Worm (Caenorhabditis elegans): ENCODE data around the gene srsx-19.

Gene srsx-19

ce11 chrV:13908120-13908915 lies 20.9 kb downstream of the srsx-19 start (continued):
- no peak for TF ChIP-seq hlh-26 (GFP tag; conservative IDR thresholded peaks at IDR 0.05)
- TF ChIP-seq pha-4 (tag; optimal IDR thresholded peaks at IDR 0.05) = no peak
- TF ChIP-seq unc-130 (GFP tag; optimal IDR thresholded peaks at IDR 0.05) = no peak
- TF ChIP-seq Y56A3A.18 (GFP tag; IDR thresholded peaks at IDR 0.05) = peak; percentile 7; the same call in 1 of the 2 replicates
- TF ChIP-seq K11D2.4 (GFP tag; IDR thresholded peaks at IDR 0.05) = peak; percentile 45
- TF ChIP-seq nhr-90 (tag; optimal IDR thresholded peaks at IDR 0.05) = no peak
- TF ChIP-seq ceh-58 (GFP tag; IDR thresholded peaks at IDR 0.05) = no peak
- peak; percentile 64 for TF ChIP-seq nfyb-1 (GFP tag; IDR thresholded peaks at IDR 0.05)
- no peak for TF ChIP-seq cebp-1 (GFP tag; IDR thresholded peaks at IDR 0.05)
- TF ChIP-seq cebp-1 (tag; optimal IDR thresholded peaks at IDR 0.05) = peak; percentile 29
- no peak for TF ChIP-seq T26A5.8 (tag; optimal IDR thresholded peaks at IDR 0.05)
- TF ChIP-seq F37B4.10 (GFP tag; IDR thresholded peaks at IDR 0.05) = no peak
- TF ChIP-seq F57A8.1 (GFP tag; optimal IDR thresholded peaks at IDR 0.05) = no peak
- TF ChIP-seq fkh-3 (tag; optimal IDR thresholded peaks at IDR 0.05) = no peak

- TF ChIP-seq B0336.3 (GFP tag; IDR thresholded peaks at IDR 0.05) (0 out of 2 replicates have a peak, but pooled peaks have one; percentile 0), attf-5 (GFP tag; optimal IDR thresholded peaks at IDR 0.05) (no peak), ama-1 (optimal IDR thresholded peaks at IDR 0.05) (peak; percentile 90), ama-1 (GFP tag; optimal IDR thresholded peaks at IDR 0.05) (no peak), snpc-1.1 (tag; optimal IDR thresholded peaks at IDR 0.05; ENCODE audit: insufficient read depth) (no peak), chd-7 (tag; optimal IDR thresholded peaks at IDR 0.05) (no peak), rpc-1 (optimal IDR thresholded peaks at IDR 0.05) (no peak), rpc-1 (tag; optimal IDR thresholded peaks at IDR 0.05) (no peak), dox-1 (GFP tag; IDR thresholded peaks at IDR 0.05) (no peak), aptf-2 (GFP tag; conservative IDR thresholded peaks at IDR 0.05) (0 out of 2 replicates have a peak, but pooled peaks have one; percentile 4), tlf-1 (GFP tag; optimal IDR thresholded peaks at IDR 0.05) (no peak), pbrm-1 (GFP tag; IDR thresholded peaks at IDR 0.05) (0 out of 2 replicates have a peak, but pooled peaks have one; percentile 5), lin-40 (tag; optimal IDR thresholded peaks at IDR 0.05) (no peak), nfya-2 (GFP tag; IDR thresholded peaks at IDR 0.05) (no peak), Y67H2A.10 (GFP tag; conservative IDR thresholded peaks at IDR 0.05) (no peak), ztf-25 (GFP tag; IDR thresholded peaks at IDR 0.05) (no peak), ztf-18 (tag; optimal IDR thresholded peaks at IDR 0.05) (no peak), mcd-1 (GFP tag; IDR thresholded peaks at IDR 0.05) (no peak), unc-130 (GFP tag; optimal IDR thresholded peaks at IDR 0.05) (no peak), hrde-1 (tag; optimal IDR thresholded peaks at IDR 0.05; ENCODE audit: borderline replicate concordance) (no peak)
Measured at ce11 chrV:13908916-13909176, 21.4 kb downstream of the srsx-19 start, which contains the start of gene C06B3.6. TSS of gene C06B3.6 (minus strand) at chrV:13908967.

DNA sequence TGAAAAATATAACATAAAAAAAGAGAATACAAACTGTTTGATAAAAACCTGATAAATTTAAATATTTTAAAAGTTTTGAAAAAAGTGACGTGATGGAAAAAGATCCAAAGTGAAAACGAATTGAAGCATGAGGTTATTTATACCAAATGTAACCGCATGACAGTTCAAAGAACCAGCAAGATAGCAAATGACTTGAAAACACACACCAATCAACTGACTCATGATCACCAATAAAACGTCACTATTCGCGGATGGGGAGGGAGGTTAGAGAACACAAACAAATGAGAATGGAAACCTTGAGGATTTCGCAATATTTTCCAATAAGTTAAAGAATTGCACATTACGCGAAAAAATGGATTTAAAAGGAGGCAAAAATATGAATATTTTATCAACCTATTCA lies 21.9 kb downstream of the srsx-19 start, which contains the start of gene C06B3.7:
TSS of gene C06B3.7 (plus strand) at position 287 of the 400 bp plus-strand sequence.
- no peak for TF ChIP-seq hlh-12 (tag; optimal IDR thresholded peaks at IDR 0.05)
- peak; percentile 98 for TF ChIP-seq cebp-1 (GFP tag; IDR thresholded peaks at IDR 0.05)
- TF ChIP-seq cebp-1 (tag; optimal IDR thresholded peaks at IDR 0.05) = peak; percentile 99
- no peak for TF ChIP-seq bed-2 (GFP tag; IDR thresholded peaks at IDR 0.05)
- TF ChIP-seq Y95B8A.8 (GFP tag; IDR thresholded peaks at IDR 0.05) = no peak
- no peak for TF ChIP-seq tbx-9 (tag; optimal IDR thresholded peaks at IDR 0.05; ENCODE audit: borderline replicate concordance)
- TF ChIP-seq aptf-2 (GFP tag; conservative IDR thresholded peaks at IDR 0.05) = no peak
- no peak for TF ChIP-seq rec-8 (tag; optimal IDR thresholded peaks at IDR 0.05)
- no peak for TF ChIP-seq lin-35 (GFP tag; optimal IDR thresholded peaks at IDR 0.05)
- TF ChIP-seq unc-62 (GFP tag; optimal IDR thresholded peaks at IDR 0.05) = peak; percentile 62
- no peak for TF ChIP-seq mel-28 (tag; optimal IDR thresholded peaks at IDR 0.05; ENCODE audit: borderline replicate concordance)
- TF ChIP-seq tlf-1 (GFP tag; optimal IDR thresholded peaks at IDR 0.05) = peak; percentile 59
- TF ChIP-seq F10E7.11 (tag; optimal IDR thresholded peaks at IDR 0.05) = no peak
- no peak for TF ChIP-seq rpc-1 (optimal IDR thresholded peaks at IDR 0.05)
- TF ChIP-seq rpc-1 (tag; optimal IDR thresholded peaks at IDR 0.05) = no peak
- no peak for TF ChIP-seq Y79H2A.3 (GFP tag; conservative IDR thresholded peaks at IDR 0.05)
- no peak for TF ChIP-seq ceh-58 (GFP tag; IDR thresholded peaks at IDR 0.05)
- TF ChIP-seq hmg-20 (GFP tag; IDR thresholded peaks at IDR 0.05) = no peak
- TF ChIP-seq xnd-1 (tag; optimal IDR thresholded peaks at IDR 0.05) = no peak
- TF ChIP-seq Y56A3A.18 (GFP tag; IDR thresholded peaks at IDR 0.05) = no peak
- TF ChIP-seq somi-1 (GFP tag; optimal IDR thresholded peaks at IDR 0.05) = peak; percentile 53
- no peak for TF ChIP-seq ztf-18 (tag; optimal IDR thresholded peaks at IDR 0.05)
